Fruit fly (Drosophila melanogaster) whole organism, prepupa: Measurements from ENCODE around the gene Idua.

ENCODE experiments used
- Blimp-1 ChIP-seq: fragments of 200-800 bp; sonication (Bioruptor generic); optimal IDR thresholded peaks from 3 replicates; lab custom pipeline; 2017; ENCODE audit warnings: missing biosample characterization, missing genetic modification characterization, mild to moderate bottlenecking, moderate library complexity, missing genetic modification reagents
- CG10631 ChIP-seq: fragments of 200-800 bp; sonication (Bioruptor generic); optimal IDR thresholded peaks from 2 replicates; lab custom pipeline; 2016; ENCODE audit warnings: missing biosample characterization, missing genetic modification characterization
- CG10669 ChIP-seq: fragments of 200-800 bp; sonication (Bioruptor generic); optimal IDR thresholded peaks from 3 replicates; lab custom pipeline; 2018; ENCODE audit warnings: missing biosample characterization, mild to moderate bottlenecking, missing genetic modification characterization, moderate library complexity
- CG11294 ChIP-seq: fragments of 200-800 bp; sonication (Bioruptor generic); IDR thresholded peaks from 2 replicates; pipeline ENCODE4 v1.3.6; 2022; ENCODE audit warnings: missing biosample characterization, missing genetic modification characterization
- CG11902 ChIP-seq: fragments of 200-800 bp; sonication (Bioruptor generic); optimal IDR thresholded peaks from 3 replicates; lab custom pipeline; 2016; ENCODE audit warnings: missing biosample characterization, missing genetic modification characterization
- CG1621 ChIP-seq: fragments of 200-800 bp; sonication (Bioruptor generic); optimal IDR thresholded peaks from 3 replicates; lab custom pipeline; 2018; ENCODE audit warnings: missing biosample characterization, mild to moderate bottlenecking, missing genetic modification characterization
- CG16779 ChIP-seq: fragments of 200-800 bp; sonication (Bioruptor generic); optimal IDR thresholded peaks from 3 replicates; lab custom pipeline; 2017; ENCODE audit warnings: missing biosample characterization, mild to moderate bottlenecking, missing genetic modification characterization
- CG31627 ChIP-seq: fragments of 200-800 bp; sonication (Bioruptor generic); optimal IDR thresholded peaks from 3 replicates; lab custom pipeline; 2016; ENCODE audit warnings: missing biosample characterization, missing genetic modification characterization
- CG32006 ChIP-seq: fragments of 200-800 bp; sonication (Bioruptor generic); optimal IDR thresholded peaks from 3 replicates; lab custom pipeline; 2017; ENCODE audit warnings: missing biosample characterization, mild to moderate bottlenecking, missing genetic modification characterization
- CG34406 ChIP-seq: fragments of 200-800 bp; sonication (Bioruptor generic); optimal IDR thresholded peaks from 3 replicates; lab custom pipeline; 2016; ENCODE audit warnings: missing biosample characterization, missing genetic modification characterization
- CG3919 ChIP-seq: fragments of 200-800 bp; sonication (Bioruptor generic); optimal IDR thresholded peaks from 3 replicates; lab custom pipeline; 2016; ENCODE audit warnings: missing biosample characterization, missing genetic modification characterization
- CG4318 ChIP-seq: fragments of 200-800 bp; sonication (Bioruptor generic); optimal IDR thresholded peaks from 3 replicates; lab custom pipeline; 2017; ENCODE audit warnings: missing biosample characterization, mild to moderate bottlenecking, missing genetic modification characterization
- CG6276 ChIP-seq: fragments of 200-800 bp; sonication (Bioruptor generic); optimal IDR thresholded peaks from 2 replicates; lab custom pipeline; 2017; ENCODE audit warnings: missing biosample characterization, mild to moderate bottlenecking, missing genetic modification characterization
- CG6792 ChIP-seq: fragments of 200-800 bp; sonication (Bioruptor generic); optimal IDR thresholded peaks from 3 replicates; lab custom pipeline; 2016; ENCODE audit warnings: missing biosample characterization, missing genetic modification characterization
- CG6808 ChIP-seq: fragments of 200-800 bp; sonication (Bioruptor generic); optimal IDR thresholded peaks from 3 replicates; lab custom pipeline; 2017; ENCODE audit warnings: missing biosample characterization, missing genetic modification characterization, mild to moderate bottlenecking, moderate library complexity, missing genetic modification reagents
- CG6854 ChIP-seq: fragments of 200-800 bp; sonication (Bioruptor generic); optimal IDR thresholded peaks from 2 replicates; lab custom pipeline; 2017; ENCODE audit warnings: missing biosample characterization, mild to moderate bottlenecking, missing genetic modification characterization
- CG7368 ChIP-seq: fragments of 200-800 bp; sonication (Bioruptor generic); optimal IDR thresholded peaks from 3 replicates; lab custom pipeline; 2016; ENCODE audit warnings: missing biosample characterization, missing genetic modification characterization
- CG8119 ChIP-seq: fragments of 200-800 bp; sonication (Bioruptor generic); IDR thresholded peaks from 3 replicates; pipeline ENCODE4 v1.3.6; 2022; ENCODE audit warnings: missing biosample characterization, missing genetic modification characterization
- CG8319 ChIP-seq: fragments of 200-800 bp; sonication (Bioruptor generic); optimal IDR thresholded peaks from 3 replicates; lab custom pipeline; 2016; ENCODE audit warnings: missing biosample characterization, missing genetic modification characterization
- CG8632 ChIP-seq: fragments of 200-800 bp; sonication (Bioruptor generic); optimal IDR thresholded peaks from 3 replicates; lab custom pipeline; 2016; ENCODE audit warnings: missing biosample characterization, missing genetic modification characterization
- CG9139 ChIP-seq: fragments of 200-800 bp; sonication (Bioruptor generic); optimal IDR thresholded peaks from 3 replicates; lab custom pipeline; 2017; ENCODE audit warnings: missing biosample characterization, mild to moderate bottlenecking, missing genetic modification characterization
- Eip75B ChIP-seq: fragments of 200-800 bp; sonication (Bioruptor generic); optimal IDR thresholded peaks from 3 replicates; lab custom pipeline; 2016; ENCODE audit warnings: missing biosample characterization, missing genetic modification characterization
- Eip93F ChIP-seq: fragments of 200-800 bp; sonication (Bioruptor generic); optimal IDR thresholded peaks from 2 replicates; lab custom pipeline; 2016; ENCODE audit warnings: missing biosample characterization, mild to moderate bottlenecking, missing genetic modification characterization
- Ets21C ChIP-seq: fragments of 200-800 bp; sonication (Bioruptor generic); optimal IDR thresholded peaks from 3 replicates; lab custom pipeline; 2016; ENCODE audit warnings: missing biosample characterization, missing genetic modification characterization
- Ets96B ChIP-seq: fragments of 200-800 bp; optimal IDR thresholded peaks from 2 replicates; lab custom pipeline; 2019; ENCODE audit warnings: missing biosample characterization, mild to moderate bottlenecking, missing genetic modification characterization, moderate library complexity
- Gug ChIP-seq: fragments of 200-800 bp; sonication (Bioruptor generic); IDR thresholded peaks from 2 replicates; pipeline ENCODE4 v1.3.6; 2022; ENCODE audit warnings: missing biosample characterization, missing genetic modification characterization
- Hr39 ChIP-seq: fragments of 200-800 bp; sonication (Bioruptor generic); optimal IDR thresholded peaks from 2 replicates; lab custom pipeline; 2016; ENCODE audit warnings: missing biosample characterization, missing genetic modification characterization
- Hr4 ChIP-seq: fragments of 200-800 bp; sonication (Bioruptor generic); optimal IDR thresholded peaks from 3 replicates; lab custom pipeline; 2016; ENCODE audit warnings: missing biosample characterization, missing genetic modification characterization
- Lpt ChIP-seq: fragments of 200-800 bp; sonication (Bioruptor generic); optimal IDR thresholded peaks from 3 replicates; lab custom pipeline; 2016; ENCODE audit warnings: missing biosample characterization, missing genetic modification characterization
- Met ChIP-seq: fragments of 200-800 bp; sonication (Bioruptor generic); optimal IDR thresholded peaks from 3 replicates; lab custom pipeline; 2016; ENCODE audit warnings: missing biosample characterization, missing genetic modification characterization
- OdsH ChIP-seq: fragments of 200-800 bp; sonication (Bioruptor generic); optimal IDR thresholded peaks from 3 replicates; lab custom pipeline; 2016; ENCODE audit warnings: missing biosample characterization, missing genetic modification characterization
- Sox14 ChIP-seq: fragments of 200-800 bp; sonication (Bioruptor generic); optimal IDR thresholded peaks from 3 replicates; lab custom pipeline; 2016; ENCODE audit warnings: missing biosample characterization, missing genetic modification characterization
- Sox15 ChIP-seq: fragments of 200-800 bp; sonication (Bioruptor generic); optimal IDR thresholded peaks from 3 replicates; lab custom pipeline; 2016; ENCODE audit warnings: missing biosample characterization, missing genetic modification characterization
- acj6 ChIP-seq: fragments of 200-800 bp; sonication (Bioruptor generic); optimal IDR thresholded peaks from 3 replicates; lab custom pipeline; 2016; ENCODE audit warnings: missing biosample characterization, missing genetic modification characterization
- eg ChIP-seq: fragments of 200-800 bp; sonication (Bioruptor generic); IDR thresholded peaks from 3 replicates; pipeline ENCODE4 v1.3.6; 2022; ENCODE audit warnings: missing biosample characterization, missing genetic modification characterization
- fd59A ChIP-seq: fragments of 200-800 bp; sonication (Bioruptor generic); optimal IDR thresholded peaks from 2 replicates; lab custom pipeline; 2017; ENCODE audit warnings: missing biosample characterization, mild to moderate bottlenecking, missing genetic modification characterization, missing genetic modification reagents
- fd85E ChIP-seq: fragments of 200-800 bp; sonication (Bioruptor generic); optimal IDR thresholded peaks from 3 replicates; lab custom pipeline; 2016; ENCODE audit warnings: missing biosample characterization, missing genetic modification characterization
- fkh ChIP-seq: fragments of 200-800 bp; sonication (Bioruptor generic); optimal IDR thresholded peaks from 3 replicates; lab custom pipeline; 2017; ENCODE audit warnings: missing biosample characterization, mild to moderate bottlenecking, missing genetic modification characterization, moderate library complexity
- lz ChIP-seq: fragments of 200-800 bp; sonication (Bioruptor generic); optimal IDR thresholded peaks from 3 replicates; lab custom pipeline; 2016; ENCODE audit warnings: missing biosample characterization, missing genetic modification characterization
- net ChIP-seq: fragments of 200-800 bp; sonication (Bioruptor generic); optimal IDR thresholded peaks from 3 replicates; lab custom pipeline; 2016; ENCODE audit warnings: missing biosample characterization, missing genetic modification characterization
- pdm3 ChIP-seq: fragments of 200-800 bp; sonication (Bioruptor generic); optimal IDR thresholded peaks from 3 replicates; lab custom pipeline; 2016; ENCODE audit warnings: missing biosample characterization, missing genetic modification characterization
- salr ChIP-seq, 2 experiments: fragments of 200-800 bp; sonication (Bioruptor generic); optimal IDR thresholded peaks; 3 replicates each; lab custom pipeline; 2016 to 2018; ENCODE audit warnings: missing biosample characterization in 2 of 2, missing genetic modification characterization in 2 of 2, mild to moderate bottlenecking in 1 of 2
- ss ChIP-seq, 2 experiments: fragments of 200-800 bp; sonication (Bioruptor generic); optimal IDR thresholded peaks; 2 replicates in 1 of 2; 3 replicates in 1 of 2; lab custom pipeline; 2017 to 2018; ENCODE audit warnings: mild to moderate bottlenecking in 2 of 2, missing biosample characterization in 2 of 2, missing genetic modification characterization in 2 of 2, moderate library complexity in 1 of 2
- vri ChIP-seq: fragments of 200-800 bp; sonication (Bioruptor generic); optimal IDR thresholded peaks from 3 replicates; lab custom pipeline; 2016; ENCODE audit warnings: missing biosample characterization, mild to moderate bottlenecking, missing genetic modification characterization

Idua gene

dm6 chr2L:11085129-11085528, 27.7 kb downstream of the Idua start, which contains the start of gene AstCC:
TSS of gene AstCC (minus strand) at chr2L:11085229.
- no peak for TF ChIP-seq Eip93F
- TF ChIP-seq CG8632: no peak
- no peak for TF ChIP-seq fd85E (GFP tag; lab: Kevin White, UChicago)

dm6 chr2L:11082025-11082424, 30.8 kb downstream of the Idua start:
- TF ChIP-seq CG10669 (GFP tag; lab: Kevin White, UChicago) (no peak), CG7368 (GFP tag; lab: Kevin White, UChicago) (no peak), vri (GFP tag; lab: Kevin White, UChicago) (no peak), CG9139 (GFP tag; lab: Kevin White, UChicago) (no peak), net (no peak), Met (no peak)

dm6 chr2L:11081337-11081736, 31.5 kb downstream of the Idua start, which contains the start of gene AstC:
TSS of gene AstC (minus strand) at chr2L:11081399.
- TF ChIP-seq CG32006 (GFP tag; lab: Kevin White, UChicago): no peak
- TF ChIP-seq Eip75B (GFP tag; lab: Kevin White, UChicago): no peak
- TF ChIP-seq Ets96B (tag; lab: Kevin White, UChicago): no peak
- no peak for TF ChIP-seq fd59A (GFP tag; lab: Kevin White, UChicago)

- no peak for TF ChIP-seq salr (GFP tag; optimal IDR thresholded peaks at IDR 0.05; lab: Kevin White, UChicago)
Observed at dm6 chr2L:11075114-11075513, 37.7 kb downstream of the Idua start, which contains the start of gene CG43725. TSS of gene CG43725 (plus strand) at chr2L:11075513.

- TF ChIP-seq Gug (GFP tag; lab: Robert Waterston, UW): no peak
- TF ChIP-seq Sox14 (GFP tag; lab: Kevin White, UChicago): peak; percentile 43
- peak; percentile 34 for TF ChIP-seq acj6 (GFP tag; lab: Kevin White, UChicago)
- TF ChIP-seq CG11294 (GFP tag; lab: Robert Waterston, UW): no peak
- no peak for TF ChIP-seq CG6808 (GFP tag; lab: Kevin White, UChicago)
- peak; percentile 2 for TF ChIP-seq Lpt (GFP tag; lab: Kevin White, UChicago)
- TF ChIP-seq CG10631 (GFP tag; lab: Kevin White, UChicago): peak; percentile 65
- TF ChIP-seq fkh (GFP tag; lab: Kevin White, UChicago): no peak
- TF ChIP-seq Hr39 (GFP tag; lab: Kevin White, UChicago): peak; percentile 2
- TF ChIP-seq eg (GFP tag; lab: Robert Waterston, UW): no peak; the same call in 2 of the 3 replicates
- no peak for TF ChIP-seq fd85E (GFP tag; lab: Kevin White, UChicago)
- peak; percentile 3 for TF ChIP-seq vri (GFP tag; lab: Kevin White, UChicago)
- no peak for TF ChIP-seq CG6854 (GFP tag; lab: Kevin White, UChicago)
- TF ChIP-seq CG4318 (GFP tag; lab: Kevin White, UChicago): peak; percentile 61
- no peak for TF ChIP-seq CG7368 (GFP tag; lab: Kevin White, UChicago)
- no peak for TF ChIP-seq CG16779 (tag; lab: Kevin White, UChicago)
- peak; percentile 2 for TF ChIP-seq CG1621
- TF ChIP-seq CG11902: no peak
- TF ChIP-seq OdsH: peak; percentile 42
- TF ChIP-seq Ets21C (GFP tag; lab: Kevin White, UChicago): no peak
- TF ChIP-seq Blimp-1 (GFP tag; lab: Kevin White, UChicago): no peak
- peak; percentile 27 for TF ChIP-seq CG6792 (GFP tag; lab: Kevin White, UChicago)
- TF ChIP-seq Sox15 (GFP tag; lab: Kevin White, UChicago): no peak
- peak; percentile 16 for TF ChIP-seq CG31627 (GFP tag; lab: Kevin White, UChicago)
- no peak for TF ChIP-seq ss (GFP tag; optimal IDR thresholded peaks at IDR 0.05; lab: Kevin White, UChicago)
- peak; percentile 14 for TF ChIP-seq CG34406 (GFP tag; lab: Kevin White, UChicago)
- TF ChIP-seq CG6276 (GFP tag; lab: Kevin White, UChicago): peak; percentile 29
- no peak for TF ChIP-seq CG8319 (GFP tag; lab: Kevin White, UChicago)
- peak; percentile 34 for TF ChIP-seq Eip75B (GFP tag; lab: Kevin White, UChicago)
- no peak for TF ChIP-seq lz (GFP tag; lab: Kevin White, UChicago)
- peak; percentile 73 for TF ChIP-seq CG8119 (GFP tag; lab: Robert Waterston, UW)
- TF ChIP-seq pdm3: peak; percentile 52
- TF ChIP-seq Hr4: peak; percentile 49
- peak; percentile 5 for TF ChIP-seq CG3919 (GFP tag; lab: Kevin White, UChicago)
Observed at dm6 chr2L:11073947-11074346, 38.9 kb downstream of the Idua start.
